Worm (Caenorhabditis elegans) whole organism, L2 larva: ENCODE results near the gene D2096.9.

ENCODE experiments used
- blmp-1 ChIP-seq: sonication (generic microtip); optimal IDR thresholded peaks from 2 replicates; lab custom pipeline; 2017; ENCODE audit warnings: missing genetic modification characterization, mild to moderate bottlenecking, missing compliant biosample characterization, antibody characterized with exemption, moderate library complexity; ENCODE audit not compliant: insufficient read depth
- ceh-82 ChIP-seq: fragments of 150-350 bp; optimal IDR thresholded peaks from 2 replicates; lab custom pipeline; 2014; ENCODE audit warnings: missing biosample characterization, missing genetic modification characterization
- egl-27 ChIP-seq: sonication (generic microtip); optimal IDR thresholded peaks from 3 replicates; lab custom pipeline; 2017; ENCODE audit warnings: missing biosample characterization, missing genetic modification reagents, missing genetic modification characterization
- mab-5 ChIP-seq: fragments of 150-350 bp; optimal IDR thresholded peaks from 2 replicates; lab custom pipeline; 2014; ENCODE audit warnings: missing biosample characterization, missing genetic modification characterization
- nhr-11 ChIP-seq: fragments of 150-350 bp; optimal IDR thresholded peaks from 2 replicates; lab custom pipeline; 2014; ENCODE audit warnings: missing biosample characterization, missing genetic modification characterization
- nhr-23 ChIP-seq: fragments of 150-350 bp; optimal IDR thresholded peaks from 2 replicates; lab custom pipeline; 2014; ENCODE audit warnings: missing biosample characterization, missing genetic modification reagents, missing genetic modification characterization
- nhr-237 ChIP-seq: fragments of 150-350 bp; optimal IDR thresholded peaks from 2 replicates; lab custom pipeline; 2014; ENCODE audit warnings: missing biosample characterization, missing genetic modification characterization
- nhr-77 ChIP-seq: fragments of 150-350 bp; optimal IDR thresholded peaks from 2 replicates; lab custom pipeline; 2014; ENCODE audit warnings: missing biosample characterization, missing genetic modification characterization
- peb-1 ChIP-seq: fragments of 150-350 bp; optimal IDR thresholded peaks from 2 replicates; lab custom pipeline; 2014; ENCODE audit warnings: missing biosample characterization, missing genetic modification characterization
- unc-39 ChIP-seq: fragments of 150-350 bp; optimal IDR thresholded peaks from 2 replicates; lab custom pipeline; 2014; ENCODE audit warnings: missing biosample characterization, missing genetic modification characterization
- unc-55 ChIP-seq: fragments of 150-350 bp; sonication (generic microtip); optimal IDR thresholded peaks from 3 replicates; lab custom pipeline; 2014; ENCODE audit warnings: missing biosample characterization, missing genetic modification reagents, missing genetic modification characterization
- unc-62 ChIP-seq: fragments of 150-350 bp; optimal IDR thresholded peaks from 2 replicates; lab custom pipeline; 2014; ENCODE audit warnings: missing biosample characterization, missing genetic modification reagents, missing genetic modification characterization

DNA sequence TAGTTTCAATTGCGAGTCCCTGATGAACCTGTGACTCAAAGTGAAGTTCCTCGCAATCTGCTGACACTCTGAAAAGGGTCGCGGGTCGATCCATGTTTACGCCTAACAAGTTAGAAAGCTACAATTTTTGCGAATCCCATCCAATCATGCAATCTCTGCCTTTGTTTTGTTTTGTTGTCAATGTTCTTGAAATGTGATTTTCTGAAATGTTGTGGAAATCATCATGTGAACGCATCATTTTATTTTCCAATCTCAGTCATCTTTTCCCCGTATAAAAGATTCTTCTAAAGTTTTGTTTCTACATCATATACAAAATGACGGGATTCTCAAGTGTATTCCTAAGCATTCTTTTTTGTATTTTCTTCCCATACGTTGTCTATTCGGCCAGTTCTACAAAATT is 34.5 kb downstream of the D2096.9 start, which contains the start of gene F17E9.4:
- TF ChIP-seq unc-62 (GFP tag; lab: Kevin White, UChicago) (no peak), nhr-11 (tag; lab: Kevin White, UChicago) (no peak), egl-27 (tag; lab: Kevin White, UChicago) (no peak), unc-55 (GFP tag; lab: Kevin White, UChicago) (no peak), mab-5 (tag; lab: Kevin White, UChicago) (no peak), unc-39 (tag; lab: Kevin White, UChicago) (no peak), nhr-23 (no peak), blmp-1 (tag; lab: Kevin White, UChicago) (no peak), nhr-77 (tag; lab: Kevin White, UChicago) (no peak), peb-1 (tag; lab: Kevin White, UChicago) (no peak), ceh-82 (no peak), nhr-237 (tag; lab: Kevin White, UChicago) (no peak)
